Worm (Caenorhabditis elegans) whole organism, late embryonic: ENCODE data around the gene W02A2.8.

Source experiments
- K09A11.1 ChIP-seq: sonication (generic microtip); optimal IDR thresholded peaks from 2 replicates; lab custom pipeline; 2017; ENCODE audit warnings: antibody characterized with exemption, mild to moderate bottlenecking, missing genetic modification characterization, missing compliant biosample characterization; ENCODE audit not compliant: insufficient read depth
- T23F11.4 ChIP-seq: fragments of 200-800 bp; sonication (Bioruptor generic); optimal IDR thresholded peaks from 2 replicates; lab custom pipeline; 2018; ENCODE audit warnings: mild to moderate bottlenecking, missing genetic modification characterization, missing compliant biosample characterization
- Y22D7AL.16 ChIP-seq: sonication (generic microtip); optimal IDR thresholded peaks from 2 replicates; lab custom pipeline; 2016; ENCODE audit warnings: missing genetic modification characterization, missing compliant biosample characterization
- ahr-1 ChIP-seq: sonication (generic microtip); optimal IDR thresholded peaks from 2 replicates; lab custom pipeline; 2016; ENCODE audit warnings: missing genetic modification characterization, missing compliant biosample characterization
- ama-1 ChIP-seq: fragments of 150-350 bp; optimal IDR thresholded peaks from 2 replicates; lab custom pipeline; 2014
- ceh-18 ChIP-seq: sonication (generic microtip); optimal IDR thresholded peaks from 2 replicates; lab custom pipeline; 2016; ENCODE audit warnings: missing genetic modification characterization, missing compliant biosample characterization
- ceh-2 ChIP-seq: sonication (generic microtip); optimal IDR thresholded peaks from 2 replicates; lab custom pipeline; 2016; ENCODE audit warnings: missing genotype, missing genetic modification characterization, missing compliant biosample characterization
- ceh-22 ChIP-seq: sonication (generic microtip); optimal IDR thresholded peaks from 2 replicates; lab custom pipeline; 2017; ENCODE audit warnings: missing biosample characterization, missing genetic modification characterization
- ceh-24 ChIP-seq: sonication (generic microtip); optimal IDR thresholded peaks from 2 replicates; lab custom pipeline; 2016; ENCODE audit warnings: mild to moderate bottlenecking, missing genetic modification characterization, missing compliant biosample characterization
- ceh-30 ChIP-seq: fragments of 150-350 bp; optimal IDR thresholded peaks from 2 replicates; lab custom pipeline; 2014; ENCODE audit warnings: missing biosample characterization, missing genetic modification characterization
- ceh-48 ChIP-seq: sonication (generic microtip); optimal IDR thresholded peaks from 2 replicates; lab custom pipeline; 2016; ENCODE audit warnings: missing genetic modification characterization, inconsistent platforms, missing compliant biosample characterization
- ceh-6 ChIP-seq: fragments of 200-800 bp; sonication (Bioruptor generic); optimal IDR thresholded peaks from 2 replicates; lab custom pipeline; 2018; ENCODE audit warnings: mild to moderate bottlenecking, missing genetic modification characterization, missing compliant biosample characterization
- che-1 ChIP-seq: sonication (generic microtip); optimal IDR thresholded peaks from 2 replicates; lab custom pipeline; 2016; ENCODE audit warnings: mild to moderate bottlenecking, missing genetic modification characterization, missing compliant biosample characterization
- dmd-4 ChIP-seq: sonication (generic microtip); optimal IDR thresholded peaks from 2 replicates; lab custom pipeline; 2016; ENCODE audit warnings: borderline replicate concordance, missing genetic modification characterization, missing compliant biosample characterization
- elt-2 ChIP-seq: sonication (generic microtip); optimal IDR thresholded peaks from 2 replicates; lab custom pipeline; 2016; ENCODE audit warnings: missing genetic modification reagents, missing genetic modification characterization, missing compliant biosample characterization
- elt-4 ChIP-seq: sonication (generic microtip); optimal IDR thresholded peaks from 2 replicates; lab custom pipeline; 2016; ENCODE audit warnings: missing genetic modification characterization, missing compliant biosample characterization
- ets-4 ChIP-seq: sonication (generic microtip); optimal IDR thresholded peaks from 2 replicates; lab custom pipeline; 2016; ENCODE audit warnings: missing genetic modification characterization, missing compliant biosample characterization
- fax-1 ChIP-seq: sonication (generic microtip); optimal IDR thresholded peaks from 2 replicates; lab custom pipeline; 2016; ENCODE audit warnings: missing genotype, missing genetic modification characterization, missing compliant biosample characterization
- fkh-6 ChIP-seq: sonication (generic microtip); optimal IDR thresholded peaks from 2 replicates; lab custom pipeline; 2016; ENCODE audit warnings: missing genetic modification characterization, missing compliant biosample characterization
- hlh-13 ChIP-seq: fragments of 200-800 bp; sonication (Bioruptor generic); optimal IDR thresholded peaks from 2 replicates; lab custom pipeline; 2018; ENCODE audit warnings: mild to moderate bottlenecking, missing genetic modification characterization, missing compliant biosample characterization
- hlh-15 ChIP-seq: sonication (generic microtip); optimal IDR thresholded peaks from 2 replicates; lab custom pipeline; 2016; ENCODE audit warnings: missing genetic modification characterization, missing compliant biosample characterization
- hlh-30 ChIP-seq: sonication (generic microtip); optimal IDR thresholded peaks from 2 replicates; lab custom pipeline; 2017; ENCODE audit warnings: antibody characterized with exemption, missing genetic modification characterization, missing compliant biosample characterization; ENCODE audit not compliant: insufficient read depth
- hlh-6 ChIP-seq: sonication (generic microtip); optimal IDR thresholded peaks from 2 replicates; lab custom pipeline; 2016; ENCODE audit warnings: missing genotype, missing genetic modification characterization, missing compliant biosample characterization
- hlh-8 ChIP-seq: sonication (generic microtip); optimal IDR thresholded peaks from 2 replicates; lab custom pipeline; 2016; ENCODE audit warnings: missing genotype, missing genetic modification characterization, missing compliant biosample characterization
- mec-3 ChIP-seq: sonication (generic microtip); optimal IDR thresholded peaks from 2 replicates; lab custom pipeline; 2016; ENCODE audit warnings: borderline replicate concordance, missing genetic modification characterization, missing compliant biosample characterization
- nfya-1 ChIP-seq: sonication (generic microtip); optimal IDR thresholded peaks from 2 replicates; lab custom pipeline; 2017; ENCODE audit warnings: missing genetic modification characterization, mild to moderate bottlenecking, missing compliant biosample characterization, antibody characterized with exemption, moderate library complexity
- nhr-232 ChIP-seq: sonication (generic microtip); optimal IDR thresholded peaks from 2 replicates; lab custom pipeline; 2016; ENCODE audit warnings: missing genetic modification characterization, missing compliant biosample characterization
- pat-9 ChIP-seq: fragments of 200-800 bp; sonication (Bioruptor generic); optimal IDR thresholded peaks from 2 replicates; lab custom pipeline; 2018; ENCODE audit warnings: mild to moderate bottlenecking, missing genetic modification characterization, moderate library complexity, missing compliant biosample characterization
- pax-1 ChIP-seq: fragments of 150-350 bp; optimal IDR thresholded peaks from 2 replicates; lab custom pipeline; 2014; ENCODE audit warnings: missing biosample characterization, missing genetic modification characterization
- pha-4 ChIP-seq: fragments of 150-350 bp; optimal IDR thresholded peaks from 2 replicates; lab custom pipeline; 2018; ENCODE audit warnings: missing biosample characterization, missing genetic modification reagents, missing genetic modification characterization
- pros-1 ChIP-seq: fragments of 150-350 bp; optimal IDR thresholded peaks from 2 replicates; lab custom pipeline; 2014; ENCODE audit warnings: missing biosample characterization, missing genetic modification reagents, missing genetic modification characterization
- ref-2 ChIP-seq: sonication (generic microtip); optimal IDR thresholded peaks from 2 replicates; lab custom pipeline; 2016; ENCODE audit warnings: missing genetic modification characterization, missing compliant biosample characterization
- rnt-1 ChIP-seq: sonication (generic microtip); optimal IDR thresholded peaks from 2 replicates; lab custom pipeline; 2016; ENCODE audit warnings: missing genetic modification characterization, missing compliant biosample characterization
- sdc-2 ChIP-seq: sonication (generic microtip); optimal IDR thresholded peaks from 2 replicates; lab custom pipeline; 2016; ENCODE audit warnings: missing genotype, missing genetic modification characterization, missing compliant biosample characterization
- sox-2 ChIP-seq: fragments of 200-800 bp; sonication (Bioruptor generic); IDR thresholded peaks from 2 replicates; pipeline ENCODE4 v1.3.6; 2022; ENCODE audit warnings: missing genetic modification reagents, missing genetic modification characterization, missing compliant biosample characterization
- sox-4 ChIP-seq: sonication (generic microtip); optimal IDR thresholded peaks from 2 replicates; lab custom pipeline; 2017; ENCODE audit warnings: mild to moderate bottlenecking, missing genetic modification characterization, inconsistent platforms, missing compliant biosample characterization
- tbx-2 ChIP-seq: sonication (generic microtip); optimal IDR thresholded peaks from 2 replicates; lab custom pipeline; 2016; ENCODE audit warnings: missing genetic modification characterization, missing compliant biosample characterization
- unc-42 ChIP-seq: sonication (generic microtip); optimal IDR thresholded peaks from 2 replicates; lab custom pipeline; 2016; ENCODE audit warnings: missing genotype, missing genetic modification characterization, missing compliant biosample characterization
- unc-86 ChIP-seq: sonication (generic microtip); optimal IDR thresholded peaks from 2 replicates; lab custom pipeline; 2016; ENCODE audit warnings: missing genetic modification characterization, missing compliant biosample characterization
- zip-5 ChIP-seq: sonication (generic microtip); optimal IDR thresholded peaks from 2 replicates; lab custom pipeline; 2016; ENCODE audit warnings: missing genetic modification characterization, missing compliant biosample characterization

Gene W02A2.8

DNA sequence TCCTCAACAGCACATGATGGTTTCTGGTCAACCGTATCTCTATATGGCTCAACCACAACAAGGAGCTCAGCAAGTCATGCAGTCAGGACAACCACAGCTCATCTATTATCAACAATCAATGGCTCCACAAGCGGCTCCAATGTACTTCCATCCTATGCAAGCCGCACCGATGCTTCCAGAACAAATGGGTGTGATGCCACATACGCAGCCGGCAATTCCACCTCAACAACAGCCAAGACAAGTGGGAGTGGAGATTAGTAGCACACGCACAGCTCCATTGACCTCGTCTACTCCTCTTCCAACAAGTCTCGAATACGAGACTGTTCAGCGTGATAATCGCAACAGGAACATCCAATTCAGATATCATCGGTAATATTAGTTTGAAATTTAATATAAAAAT lies 4.3 kb downstream of the W02A2.8 start:
- TF ChIP-seq K09A11.1 (tag; lab: Kevin White, UChicago) (no peak), hlh-30 (tag; lab: Kevin White, UChicago) (no peak), che-1 (tag; lab: Kevin White, UChicago) (no peak), unc-86 (tag; lab: Kevin White, UChicago) (no peak), ceh-2 (tag; lab: Kevin White, UChicago) (no peak)

- TF ChIP-seq ceh-6 (GFP tag; lab: Kevin White, UChicago) (no peak), ceh-24 (tag; lab: Kevin White, UChicago) (no peak), pha-4 (tag; lab: Kevin White, UChicago) (no peak), ceh-30 (tag; lab: Kevin White, UChicago) (no peak), pax-1 (tag; lab: Kevin White, UChicago) (no peak), unc-86 (tag; lab: Kevin White, UChicago) (no peak), sdc-2 (tag; lab: Kevin White, UChicago) (no peak), fax-1 (no peak), T23F11.4 (no peak), ceh-18 (no peak)
- TF ChIP-seq, all 69 proteins: peak for 0
Measured at ce11 chrIV:13353143-13353773, 5.1 kb downstream of the W02A2.8 start, which contains the start of the genes rec-8 and mex-5. Gene rec-8 (minus strand): TSS chrIV:13353193. Gene mex-5 (plus strand): TSS chrIV:13353723.

DNA sequence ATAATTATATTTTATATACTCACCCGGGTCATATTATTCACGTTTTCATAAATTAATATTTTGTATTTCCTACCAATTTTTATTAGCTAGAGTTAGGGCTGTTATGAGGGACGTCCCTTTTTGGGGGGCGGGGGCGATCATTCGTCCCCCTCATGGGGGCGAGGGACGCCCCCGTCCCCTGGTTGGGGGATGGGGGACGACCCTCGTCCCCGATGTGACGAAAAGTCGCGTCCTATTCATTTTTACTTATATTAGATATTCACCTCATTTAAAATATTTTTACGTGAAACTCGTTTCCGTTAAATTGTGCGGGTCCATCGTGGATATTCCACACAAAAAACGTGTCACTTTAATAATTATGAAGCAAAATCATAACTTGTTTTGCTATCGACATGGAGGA lies 9.8 kb downstream of the W02A2.8 start, which contains the start of gene W02A2.12:
W02A2.12 (minus strand) TSS at position 240 of the 400 bp plus-strand sequence.
- TF ChIP-seq ahr-1 (tag; lab: Kevin White, UChicago) (no peak), nfya-1 (no peak), sox-4 (tag; lab: Kevin White, UChicago) (no peak), pax-1 (tag; lab: Kevin White, UChicago) (no peak), dmd-4 (no peak), pat-9 (tag; lab: Kevin White, UChicago) (no peak), hlh-13 (no peak), rnt-1 (tag; lab: Kevin White, UChicago) (no peak), fax-1 (no peak), ref-2 (tag; lab: Kevin White, UChicago) (no peak)

DNA sequence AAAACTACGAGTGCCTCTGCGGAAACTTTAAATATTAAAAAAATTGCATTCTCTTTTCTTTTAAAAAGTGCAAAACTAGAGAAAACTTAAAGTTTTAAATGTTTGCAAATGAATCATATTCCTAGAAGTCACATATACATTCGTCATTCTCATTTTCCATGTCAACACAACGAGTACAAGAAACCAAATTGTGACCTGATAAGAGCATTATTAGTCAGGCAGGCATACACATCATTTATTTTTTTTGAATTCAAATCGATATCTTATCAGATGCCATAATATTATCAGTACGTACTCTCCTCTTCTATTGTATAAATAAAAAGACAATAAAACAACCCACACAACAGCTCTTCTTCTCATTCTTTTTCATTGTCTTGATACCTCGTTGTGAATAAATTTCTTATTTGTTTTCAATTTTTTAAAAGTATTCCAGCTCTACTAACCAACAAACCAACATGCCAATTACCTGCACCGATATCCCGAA lies 11.1 kb downstream of the W02A2.8 start, which contains the start of gene W02A2.9:
W02A2.9 (plus strand) TSS at position 434 of the 484 bp plus-strand sequence.
- TF ChIP-seq unc-42 (tag; lab: Kevin White, UChicago) = no peak
- peak; percentile 95 for TF ChIP-seq elt-2 (tag; lab: Kevin White, UChicago)

DNA sequence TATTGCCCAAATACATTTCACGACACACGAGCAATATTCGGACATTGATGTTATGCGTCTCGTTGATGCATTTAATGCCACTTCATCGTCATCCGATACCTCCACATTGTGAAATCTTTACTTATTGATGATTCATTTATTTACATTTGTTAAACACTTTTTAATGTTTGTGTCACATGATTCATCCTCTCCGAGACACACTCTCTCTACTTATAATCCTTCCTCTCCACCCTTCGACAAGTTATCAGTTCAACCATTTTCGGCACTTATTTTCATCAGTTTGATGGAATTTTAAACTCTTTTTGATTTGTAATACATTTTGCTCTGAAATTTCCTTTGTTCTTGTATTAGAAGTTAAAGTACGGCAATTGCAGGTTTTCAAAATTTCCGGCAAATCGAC lies 12.3 kb downstream of the W02A2.8 start:
- TF ChIP-seq fkh-6 (tag; lab: Kevin White, UChicago) = no peak
- TF ChIP-seq tbx-2 = no peak
- no peak for TF ChIP-seq mec-3 (tag; lab: Kevin White, UChicago)
- no peak for TF ChIP-seq pax-1 (tag; lab: Kevin White, UChicago)
- no peak for TF ChIP-seq pat-9 (tag; lab: Kevin White, UChicago)
- no peak for TF ChIP-seq ref-2 (tag; lab: Kevin White, UChicago)
- no peak for TF ChIP-seq nfya-1
- no peak for TF ChIP-seq Y22D7AL.16 (tag; lab: Kevin White, UChicago)
- TF ChIP-seq nhr-232 (tag; lab: Kevin White, UChicago) = no peak
- no peak for TF ChIP-seq unc-42 (tag; lab: Kevin White, UChicago)

- TF ChIP-seq hlh-15 (tag; lab: Kevin White, UChicago) = no peak
- TF ChIP-seq zip-5 (tag; lab: Kevin White, UChicago) = no peak
- TF ChIP-seq ets-4 (tag; lab: Kevin White, UChicago) = no peak
- no peak for TF ChIP-seq pha-4 (tag; lab: Kevin White, UChicago)
- TF ChIP-seq hlh-6 (tag; lab: Kevin White, UChicago) = no peak
- TF ChIP-seq sox-2 (GFP tag; lab: Robert Waterston, UW) = no peak
- TF ChIP-seq elt-4 (tag; lab: Kevin White, UChicago) = no peak
- TF ChIP-seq dmd-4 = no peak
- no peak for TF ChIP-seq che-1 (tag; lab: Kevin White, UChicago)
- TF ChIP-seq hlh-8 = no peak
- no peak for TF ChIP-seq hlh-13
- no peak for TF ChIP-seq rnt-1 (tag; lab: Kevin White, UChicago)
- TF ChIP-seq ama-1 = no peak
- no peak for TF ChIP-seq nhr-232 (tag; lab: Kevin White, UChicago)
- no peak for TF ChIP-seq ceh-22 (tag; lab: Kevin White, UChicago)
- TF ChIP-seq pros-1 (tag; lab: Kevin White, UChicago) = no peak
- no peak for TF ChIP-seq ceh-48
- no peak for TF ChIP-seq K09A11.1 (tag; lab: Kevin White, UChicago)
- no peak for TF ChIP-seq unc-42 (tag; lab: Kevin White, UChicago)
- no peak for TF ChIP-seq ceh-24 (tag; lab: Kevin White, UChicago)
Measured at ce11 chrIV:13342555-13342954, 15.8 kb downstream of the W02A2.8 start, which contains the start of gene W02A2.5. Gene W02A2.5 (plus strand): TSS chrIV:13342855.
